Worm (Caenorhabditis elegans) whole organism, L4 larva: ENCODE measurements around the gene chil-22.
A peak's percentile ranks its signal among the peaks of the same experiment; 100 is the strongest.

ENCODE experiments used
- D1046.2 ChIP-seq: fragments of 200-800 bp; sonication (Bioruptor generic); IDR thresholded peaks from 2 replicates; pipeline ENCODE4 v1.3.6; 2022; ENCODE audit warnings: missing genetic modification characterization, missing compliant biosample characterization
- F44E2.7 ChIP-seq: fragments of 200-800 bp; sonication (Bioruptor generic); IDR thresholded peaks from 2 replicates; pipeline ENCODE4 v2.1.2; 2022; ENCODE audit warnings: missing genetic modification characterization, missing compliant biosample characterization
- R02D3.7 ChIP-seq: fragments of 150-350 bp; sonication (generic microtip); optimal IDR thresholded peaks from 3 replicates; lab custom pipeline; 2014; ENCODE audit warnings: missing biosample characterization, missing genetic modification characterization
- T26A8.4 ChIP-seq: fragments of 200-800 bp; sonication (Bioruptor generic); IDR thresholded peaks from 2 replicates; pipeline ENCODE4 v1.3.6; 2022; ENCODE audit warnings: missing genetic modification characterization, missing compliant biosample characterization
- Y105C5A.15 ChIP-seq: fragments of 200-800 bp; sonication (Bioruptor generic); IDR thresholded peaks from 2 replicates; pipeline ENCODE4 v1.3.6; 2022; ENCODE audit warnings: missing genetic modification characterization, missing compliant biosample characterization
- Y48G9A.11 ChIP-seq: fragments of 200-800 bp; sonication (Bioruptor generic); IDR thresholded peaks from 2 replicates; pipeline ENCODE4 v1.3.6; 2022; ENCODE audit warnings: missing genetic modification reagents, missing genetic modification characterization, missing compliant biosample characterization
- Y75B8A.6 ChIP-seq: fragments of 200-800 bp; sonication (Bioruptor generic); IDR thresholded peaks from 2 replicates; pipeline ENCODE4 v1.3.6; 2022; ENCODE audit warnings: missing genetic modification reagents, missing genetic modification characterization, missing compliant biosample characterization
- ZK546.5 ChIP-seq, 2 experiments: sonication (generic microtip); optimal IDR thresholded peaks; 2 replicates each; lab custom pipeline; 2017; ENCODE audit warnings: missing biosample characterization in 2 of 2, missing genetic modification characterization in 2 of 2
- aly-2 ChIP-seq: sonication (generic microtip); optimal IDR thresholded peaks from 2 replicates; lab custom pipeline; 2018; ENCODE audit warnings: missing biosample characterization, missing genetic modification characterization
- ama-1 ChIP-seq: fragments of 150-350 bp; optimal IDR thresholded peaks from 2 replicates; lab custom pipeline; 2014; ENCODE audit warnings: inconsistent platforms, mixed read lengths
- arid-1 ChIP-seq: fragments of 200-800 bp; sonication (Bioruptor generic); conservative IDR thresholded peaks from 2 replicates; pipeline ENCODE4 v1.3.6; 2022; ENCODE audit warnings: missing genetic modification reagents, missing genetic modification characterization, missing compliant biosample characterization
- attf-4 ChIP-seq: sonication (generic microtip); optimal IDR thresholded peaks from 3 replicates; lab custom pipeline; 2017; ENCODE audit warnings: missing biosample characterization, missing genetic modification characterization
- ceh-32 ChIP-seq: sonication (generic microtip); optimal IDR thresholded peaks from 2 replicates; lab custom pipeline; 2016; ENCODE audit warnings: mild to moderate bottlenecking, missing genetic modification characterization, missing compliant biosample characterization; ENCODE audit not compliant: poor library complexity
- ceh-44 ChIP-seq: fragments of 200-800 bp; sonication (Bioruptor generic); IDR thresholded peaks from 2 replicates; pipeline ENCODE4 v1.3.6; 2022; ENCODE audit warnings: missing genetic modification reagents, missing genetic modification characterization, missing compliant biosample characterization
- ces-1 ChIP-seq: fragments of 150-350 bp; sonication (generic microtip); optimal IDR thresholded peaks from 4 replicates; lab custom pipeline; 2014; ENCODE audit warnings: missing biosample characterization, missing genetic modification reagents, missing genetic modification characterization
- daf-12 ChIP-seq: fragments of 150-350 bp; optimal IDR thresholded peaks from 2 replicates; lab custom pipeline; 2014; ENCODE audit warnings: missing biosample characterization, missing genetic modification reagents, missing genetic modification characterization
- daf-19 ChIP-seq: fragments of 200-800 bp; sonication (Bioruptor generic); conservative IDR thresholded peaks from 2 replicates; pipeline ENCODE4 v1.3.6; 2022; ENCODE audit warnings: missing genetic modification characterization, missing compliant biosample characterization
- daf-8 ChIP-seq: fragments of 200-800 bp; sonication (Bioruptor generic); IDR thresholded peaks from 2 replicates; pipeline ENCODE4 v1.3.6; 2022; ENCODE audit warnings: missing genetic modification characterization, missing compliant biosample characterization
- dmd-6 ChIP-seq: fragments of 200-800 bp; sonication (Bioruptor generic); IDR thresholded peaks from 2 replicates; pipeline ENCODE4 v1.3.6; 2022; ENCODE audit warnings: missing genetic modification reagents, missing genetic modification characterization, missing compliant biosample characterization
- dmd-8 ChIP-seq: fragments of 200-800 bp; sonication (Bioruptor generic); IDR thresholded peaks from 2 replicates; pipeline ENCODE4 v1.3.6; 2022; ENCODE audit warnings: missing genetic modification characterization, missing compliant biosample characterization
- dmd-9 ChIP-seq: fragments of 200-800 bp; sonication (Bioruptor generic); IDR thresholded peaks from 2 replicates; pipeline ENCODE4 v1.3.6; 2022; ENCODE audit warnings: missing genetic modification reagents, missing genetic modification characterization, missing compliant biosample characterization
- egl-43 ChIP-seq: fragments of 200-800 bp; sonication (Bioruptor generic); IDR thresholded peaks from 2 replicates; pipeline ENCODE4 v1.3.6; 2022; ENCODE audit warnings: missing genetic modification reagents, missing genetic modification characterization, missing compliant biosample characterization
- hif-1 ChIP-seq, 2 experiments: sonication (generic microtip); optimal IDR thresholded peaks; 2 replicates each; lab custom pipeline; 2016 to 2017; ENCODE audit warnings: missing compliant biosample characterization in 2 of 2, missing genetic modification characterization in 2 of 2, missing genetic modification reagents in 2 of 2, missing genotype in 2 of 2, mild to moderate bottlenecking in 1 of 2
- hlh-30 ChIP-seq: sonication (generic microtip); optimal IDR thresholded peaks from 2 replicates; lab custom pipeline; 2017; ENCODE audit warnings: antibody characterized with exemption, mild to moderate bottlenecking, missing genetic modification characterization, missing compliant biosample characterization; ENCODE audit not compliant: insufficient read depth
- jun-1 ChIP-seq: fragments of 150-350 bp; optimal IDR thresholded peaks from 2 replicates; lab custom pipeline; 2014; ENCODE audit warnings: missing biosample characterization, missing genetic modification reagents, missing genetic modification characterization
- madf-5 ChIP-seq, 2 experiments: fragments of 200-800 bp; sonication (Bioruptor generic); IDR thresholded peaks; 2 replicates each; pipeline ENCODE4 v1.3.6; 2022; ENCODE audit warnings: missing compliant biosample characterization in 2 of 2, missing genetic modification characterization in 2 of 2
- mdl-1 ChIP-seq, 2 experiments: fragments of 150-350 bp in 1 of 2; sonication (generic microtip) in 1 of 2; optimal IDR thresholded peaks; 2 replicates each; lab custom pipeline; 2014 to 2017; ENCODE audit warnings: missing biosample characterization in 2 of 2, missing genetic modification characterization in 2 of 2
- mep-1 ChIP-seq: fragments of 150-350 bp; sonication (generic microtip); optimal IDR thresholded peaks from 3 replicates; lab custom pipeline; 2014; ENCODE audit warnings: missing biosample characterization, missing genetic modification characterization
- nhr-102 ChIP-seq: sonication (generic microtip); optimal IDR thresholded peaks from 2 replicates; lab custom pipeline; 2016; ENCODE audit warnings: mild to moderate bottlenecking, missing genetic modification characterization, moderate library complexity, missing compliant biosample characterization
- nhr-25 ChIP-seq: sonication (generic microtip); optimal IDR thresholded peaks from 2 replicates; lab custom pipeline; 2017; ENCODE audit warnings: missing genetic modification characterization, mild to moderate bottlenecking, missing compliant biosample characterization, antibody characterized with exemption, moderate library complexity, borderline replicate concordance; ENCODE audit not compliant: insufficient read depth
- nhr-28 ChIP-seq: fragments of 150-350 bp; optimal IDR thresholded peaks from 2 replicates; lab custom pipeline; 2014; ENCODE audit warnings: missing biosample characterization, missing genetic modification characterization
- nhr-41 ChIP-seq: fragments of 200-800 bp; sonication (Bioruptor generic); IDR thresholded peaks from 2 replicates; pipeline ENCODE4 v1.3.6; 2022; ENCODE audit warnings: missing genetic modification reagents, missing genetic modification characterization, missing compliant biosample characterization
- nhr-42 ChIP-seq: fragments of 200-800 bp; sonication (Bioruptor generic); IDR thresholded peaks from 2 replicates; pipeline ENCODE4 v1.3.6; 2022; ENCODE audit warnings: missing genetic modification characterization, missing compliant biosample characterization
- nhr-48 ChIP-seq: sonication (generic microtip); optimal IDR thresholded peaks from 2 replicates; lab custom pipeline; 2016; ENCODE audit warnings: mild to moderate bottlenecking, missing genetic modification characterization, missing compliant biosample characterization
- nhr-6 ChIP-seq: fragments of 150-350 bp; optimal IDR thresholded peaks from 2 replicates; lab custom pipeline; 2014; ENCODE audit warnings: missing biosample characterization, missing genetic modification characterization
- nhr-77 ChIP-seq: fragments of 150-350 bp; optimal IDR thresholded peaks from 2 replicates; lab custom pipeline; 2014; ENCODE audit warnings: missing biosample characterization, missing genetic modification characterization
- pqm-1 ChIP-seq: sonication (generic microtip); optimal IDR thresholded peaks from 2 replicates; lab custom pipeline; 2017; ENCODE audit warnings: missing biosample characterization, missing genetic modification characterization
- sdz-12 ChIP-seq: fragments of 200-800 bp; sonication (Bioruptor generic); optimal IDR thresholded peaks from 2 replicates; lab custom pipeline; 2018; ENCODE audit warnings: mild to moderate bottlenecking, missing genetic modification characterization, missing compliant biosample characterization
- spr-1 ChIP-seq: sonication (generic microtip); optimal IDR thresholded peaks from 2 replicates; lab custom pipeline; 2016; ENCODE audit warnings: mild to moderate bottlenecking, missing genetic modification characterization, missing compliant biosample characterization
- spr-3 ChIP-seq: fragments of 200-800 bp; sonication (Bioruptor generic); optimal IDR thresholded peaks from 2 replicates; lab custom pipeline; 2018; ENCODE audit warnings: mild to moderate bottlenecking, missing genetic modification characterization, missing compliant biosample characterization
- tag-97 ChIP-seq: fragments of 200-800 bp; sonication (Bioruptor generic); IDR thresholded peaks from 2 replicates; pipeline ENCODE4 v1.3.6; 2022; ENCODE audit warnings: missing genetic modification characterization, missing compliant biosample characterization
- tra-1 ChIP-seq: fragments of 200-800 bp; sonication (Bioruptor generic); IDR thresholded peaks from 2 replicates; pipeline ENCODE4 v1.3.6; 2022; ENCODE audit warnings: missing genetic modification reagents, missing genetic modification characterization, missing compliant biosample characterization
- unc-62 ChIP-seq, 3 experiments: fragments of 150-350 bp in 1 of 3; sonication (generic microtip); optimal IDR thresholded peaks in 2 of 3; peaks in 1 of 3; 1 replicate in 1 of 3; 2 replicates in 2 of 3; lab custom pipeline; 2014 to 2017; ENCODE audit warnings: missing biosample characterization in 3 of 3, missing genetic modification characterization in 3 of 3, missing genetic modification reagents in 3 of 3, missing genotype in 1 of 3
- zag-1 ChIP-seq: fragments of 150-350 bp; optimal IDR thresholded peaks from 2 replicates; lab custom pipeline; 2014; ENCODE audit warnings: missing biosample characterization, missing genetic modification characterization
- zip-11 ChIP-seq: fragments of 200-800 bp; sonication (Bioruptor generic); IDR thresholded peaks from 2 replicates; pipeline ENCODE4 v1.3.6; 2022; ENCODE audit warnings: missing genetic modification characterization, missing compliant biosample characterization
- ztf-7 ChIP-seq: fragments of 150-350 bp; optimal IDR thresholded peaks from 2 replicates; lab custom pipeline; 2014; ENCODE audit warnings: missing biosample characterization, missing genetic modification characterization

Gene chil-22

ce11 chrII:9418065-9418567 is 47.9 kb downstream of the chil-22 start, which contains the start of the genes M176.4 and M176.16 (continued):
- no peak for TF ChIP-seq spr-1 (tag; lab: Kevin White, UChicago)
- TF ChIP-seq madf-5 (GFP tag; IDR thresholded peaks at IDR 0.05; lab: Robert Waterston, UW), result no peak
- TF ChIP-seq egl-43 (GFP tag; lab: Robert Waterston, UW), result no peak
- TF ChIP-seq sdz-12, result no peak
- TF ChIP-seq attf-4 (tag; lab: Kevin White, UChicago), result no peak
- no peak for TF ChIP-seq tag-97 (GFP tag; lab: Robert Waterston, UW)
- no peak for TF ChIP-seq T26A8.4 (GFP tag; lab: Robert Waterston, UW)
- peak; percentile 30 for TF ChIP-seq pqm-1 (tag; lab: Kevin White, UChicago)
- TF ChIP-seq, all 104 proteins: peak for 4

ce11 chrII:9416381-9417276 is 49.4 kb downstream of the chil-22 start, which contains the start of the genes gss-1 and chch-3:
Gene gss-1 (minus strand): TSS chrII:9416431.
Gene chch-3 (plus strand): TSS chrII:9417013.
- TF ChIP-seq ceh-32 (no peak), arid-1 (GFP tag; lab: Robert Waterston, UW) (no peak), nhr-102 (tag; lab: Kevin White, UChicago) (peak; percentile 35), nhr-6 (tag; lab: Kevin White, UChicago) (peak; percentile 35), nhr-42 (GFP tag; lab: Robert Waterston, UW) (no peak), Y48G9A.11 (GFP tag; lab: Robert Waterston, UW) (no peak), F44E2.7 (GFP tag; lab: Robert Waterston, UW) (no peak), ces-1 (GFP tag; lab: Kevin White, UChicago) (no peak), Y75B8A.6 (GFP tag; lab: Robert Waterston, UW) (no peak), ama-1 (lab: Kevin White, UChicago) (no peak), hlh-30 (peak; percentile 53), D1046.2 (no peak), tra-1 (GFP tag; lab: Robert Waterston, UW) (no peak), nhr-41 (no peak), nhr-48 (tag; lab: Kevin White, UChicago) (no peak), sdz-12 (no peak), daf-8 (no peak), R02D3.7 (tag; lab: Kevin White, UChicago) (no peak), ztf-7 (tag; lab: Kevin White, UChicago) (no peak), daf-19 (GFP tag; lab: Robert Waterston, UW) (no peak), ceh-44 (GFP tag; lab: Robert Waterston, UW) (no peak), T26A8.4 (GFP tag; lab: Robert Waterston, UW) (no peak), nhr-25 (tag; lab: Kevin White, UChicago) (no peak), madf-5 (GFP tag; IDR thresholded peaks at IDR 0.05; lab: Robert Waterston, UW) (no peak), ZK546.5 (tag; optimal IDR thresholded peaks at IDR 0.05; lab: Kevin White, UChicago) (no peak), spr-1 (tag; lab: Kevin White, UChicago) (no peak), egl-43 (GFP tag; lab: Robert Waterston, UW) (no peak), mep-1 (tag; lab: Kevin White, UChicago) (no peak), dmd-6 (GFP tag; lab: Robert Waterston, UW) (peak; percentile 61), dmd-8 (GFP tag; lab: Robert Waterston, UW) (no peak), aly-2 (tag; lab: Kevin White, UChicago) (no peak), zag-1 (tag; lab: Kevin White, UChicago) (no peak), jun-1 (no peak), Y105C5A.15 (no peak), dmd-9 (GFP tag; lab: Robert Waterston, UW) (no peak), unc-62 (GFP tag; optimal IDR thresholded peaks at IDR 0.05 in 1 of 2; lab: Kevin White, UChicago) (peak in 1 of 2 experiments; percentile 81), unc-62 (tag; optimal IDR thresholded peaks at IDR 0.05; lab: Kevin White, UChicago) (no peak), hif-1 (tag; optimal IDR thresholded peaks at IDR 0.05; lab: Kevin White, UChicago) (peak in 1 of 2 experiments; percentile 48), nhr-28 (tag; lab: Kevin White, UChicago) (peak; percentile 20), spr-3 (GFP tag; lab: Kevin White, UChicago) (no peak), nhr-77 (tag; lab: Kevin White, UChicago) (peak; percentile 64), daf-12 (tag; lab: Kevin White, UChicago) (no peak), mdl-1 (tag; optimal IDR thresholded peaks at IDR 0.05; lab: Kevin White, UChicago) (no peak), zip-11 (GFP tag; lab: Robert Waterston, UW) (no peak)
